Fruit fly (Drosophila melanogaster) Kc167 (cell line): Measurements from ENCODE around the gene hgo.

Experiments used
- Myc ChIP-seq: fragments of >200 bp; optimal IDR thresholded peaks from 2 replicates; lab custom pipeline; 2017; ENCODE audit warnings: missing external identifiers
- Sin3A ChIP-seq: fragments of >200 bp; optimal IDR thresholded peaks from 2 replicates; lab custom pipeline; 2018; ENCODE audit warnings: missing external identifiers
- h ChIP-seq: fragments of >200 bp; optimal IDR thresholded peaks from 3 replicates; lab custom pipeline; 2018; ENCODE audit warnings: missing external identifiers
- insv ChIP-seq: fragments of >200 bp; optimal IDR thresholded peaks from 3 replicates; lab custom pipeline; 2018; ENCODE audit warnings: missing external identifiers
- psq ChIP-seq: fragments of >200 bp; optimal IDR thresholded peaks from 2 replicates; lab custom pipeline; 2017; ENCODE audit warnings: missing external identifiers
- ttk ChIP-seq: sonication (Bioruptor generic); optimal IDR thresholded peaks from 2 replicates; lab custom pipeline; 2017; ENCODE audit warnings: missing external identifiers

The hgo gene

DNA sequence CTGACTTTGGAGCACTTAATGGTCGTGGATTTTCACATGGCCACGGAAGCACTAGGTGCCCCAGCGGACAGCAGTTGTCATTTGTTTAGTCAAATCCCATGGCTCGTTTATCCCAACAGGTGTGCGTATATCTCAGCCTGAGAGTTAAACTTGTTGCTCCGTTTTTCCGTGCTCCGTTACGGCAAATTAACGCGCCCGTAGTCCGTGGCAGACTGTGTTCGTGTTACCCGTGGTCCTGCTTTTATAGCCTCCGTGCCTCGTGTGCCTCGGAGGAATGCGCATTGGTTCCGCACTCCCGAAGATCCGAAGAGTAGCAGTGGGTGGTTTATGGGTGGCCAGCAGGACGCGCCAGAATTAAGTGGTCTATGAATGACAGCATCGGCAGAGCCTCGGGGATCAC is 12.8 kb downstream of the hgo start, which contains the start of gene Gyc32E:
TSS of gene Gyc32E (minus strand) at position 133 of the 400 bp plus-strand sequence.
- no peak for TF ChIP-seq h (lab: Kevin White, UChicago)
- TF ChIP-seq psq (lab: Kevin White, UChicago): no peak
- no peak for TF ChIP-seq Sin3A (lab: Kevin White, UChicago)
- no peak for TF ChIP-seq ttk
- TF ChIP-seq Myc (lab: Kevin White, UChicago): no peak
- no peak for TF ChIP-seq insv (lab: Kevin White, UChicago)

- TF ChIP-seq psq (lab: Kevin White, UChicago): no peak
- TF ChIP-seq h (lab: Kevin White, UChicago): no peak
These were observed 19.2 kb downstream of the hgo start, which contains the start of gene CG6287 for dm6 chr2L:11155166-11155958. TSS of gene CG6287 (minus strand) at chr2L:11155721.

DNA sequence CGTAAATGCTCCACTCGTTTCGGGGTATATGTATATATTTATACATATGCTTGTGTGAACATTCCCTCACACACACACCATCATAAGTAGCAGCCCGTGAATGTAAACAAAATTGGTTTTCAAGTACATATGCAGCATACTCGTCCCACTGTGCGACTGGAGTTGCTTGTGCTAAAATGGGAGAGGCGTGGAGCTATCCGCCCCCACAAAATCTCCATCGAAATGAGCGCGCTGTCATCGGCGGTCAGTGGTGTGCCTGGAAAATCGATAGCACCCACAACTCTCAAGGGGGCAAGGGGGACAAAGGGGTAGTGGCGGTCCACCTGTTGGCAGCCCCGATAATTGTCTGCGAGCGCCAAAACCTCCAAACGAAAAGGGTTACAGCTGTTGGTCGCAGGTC is 31.8 kb downstream of the hgo start:
- TF ChIP-seq Myc (lab: Kevin White, UChicago) (no peak), Sin3A (lab: Kevin White, UChicago) (no peak), insv (lab: Kevin White, UChicago) (no peak), h (lab: Kevin White, UChicago) (no peak), psq (lab: Kevin White, UChicago) (no peak), ttk (no peak)

dm6 chr2L:11168684-11169549 is 32.7 kb downstream of the hgo start:
- TF ChIP-seq insv (lab: Kevin White, UChicago) (no peak), Myc (lab: Kevin White, UChicago) (no peak), h (lab: Kevin White, UChicago) (no peak), Sin3A (lab: Kevin White, UChicago) (no peak), psq (lab: Kevin White, UChicago) (no peak), ttk (no peak)

DNA sequence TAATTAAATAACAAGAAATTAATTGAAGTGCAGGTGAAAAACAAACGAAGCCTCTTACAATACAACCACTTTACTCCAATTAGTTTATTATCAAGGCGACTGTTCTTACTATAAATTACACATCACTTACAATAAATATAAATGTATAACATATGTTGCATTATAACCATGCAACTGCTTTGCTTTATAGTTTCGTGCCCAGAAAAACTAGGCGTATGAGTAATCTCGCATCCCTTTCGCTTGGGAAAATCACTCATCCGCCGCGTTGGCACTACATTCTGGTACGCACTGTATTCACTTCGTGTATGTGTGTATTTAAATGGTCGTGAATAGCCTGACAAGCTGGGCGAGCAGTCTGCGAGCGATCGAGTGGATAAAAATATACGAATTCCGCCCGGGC is 33.7 kb downstream of the hgo start:
- no peak for TF ChIP-seq h (lab: Kevin White, UChicago)
- no peak for TF ChIP-seq psq (lab: Kevin White, UChicago)

dm6 chr2L:11170549-11170948 is 34.4 kb downstream of the hgo start:
- TF ChIP-seq psq (lab: Kevin White, UChicago): no peak
- no peak for TF ChIP-seq ttk
- no peak for TF ChIP-seq insv (lab: Kevin White, UChicago)
- TF ChIP-seq h (lab: Kevin White, UChicago): no peak

DNA sequence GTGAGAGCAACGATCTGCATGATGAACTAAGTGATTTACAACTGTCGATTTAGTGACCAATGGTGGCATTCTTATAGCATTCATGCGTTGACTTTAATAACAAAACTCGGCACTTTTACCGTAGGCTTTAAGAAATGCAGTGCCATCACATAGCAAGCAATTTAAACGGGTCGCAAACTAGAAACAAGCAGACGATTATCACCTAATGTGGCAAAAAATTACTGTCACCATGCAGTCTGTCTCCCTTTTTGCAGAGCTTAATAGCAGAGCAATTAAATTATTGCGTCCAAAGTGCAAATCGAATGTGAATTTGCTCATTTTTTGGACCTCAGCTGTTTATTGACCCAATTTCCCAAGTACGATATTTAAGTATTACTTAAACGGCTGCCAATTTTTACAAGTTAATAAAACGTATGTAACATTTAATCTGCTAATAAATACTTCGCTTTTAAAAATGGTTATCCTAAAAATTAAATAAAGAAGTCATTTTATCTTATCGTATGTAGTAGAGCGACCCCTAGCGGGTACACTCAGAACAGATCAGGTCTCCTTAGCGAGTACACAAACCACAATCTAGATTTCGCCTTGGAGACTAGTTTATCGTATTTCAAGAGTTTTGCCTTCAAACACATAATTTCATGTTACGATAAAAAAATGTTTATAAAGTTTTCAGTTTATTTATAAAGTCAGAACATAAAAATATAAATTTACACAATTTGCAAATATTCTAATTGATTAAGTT is 35.6 kb downstream of the hgo start, which contains the start of gene Vm32E:
TSS of gene Vm32E (minus strand) at position 51 of the 742 bp plus-strand sequence.
- TF ChIP-seq ttk (no peak), h (lab: Kevin White, UChicago) (no peak), Myc (lab: Kevin White, UChicago) (no peak), Sin3A (lab: Kevin White, UChicago) (no peak), insv (lab: Kevin White, UChicago) (no peak), psq (lab: Kevin White, UChicago) (no peak)

DNA sequence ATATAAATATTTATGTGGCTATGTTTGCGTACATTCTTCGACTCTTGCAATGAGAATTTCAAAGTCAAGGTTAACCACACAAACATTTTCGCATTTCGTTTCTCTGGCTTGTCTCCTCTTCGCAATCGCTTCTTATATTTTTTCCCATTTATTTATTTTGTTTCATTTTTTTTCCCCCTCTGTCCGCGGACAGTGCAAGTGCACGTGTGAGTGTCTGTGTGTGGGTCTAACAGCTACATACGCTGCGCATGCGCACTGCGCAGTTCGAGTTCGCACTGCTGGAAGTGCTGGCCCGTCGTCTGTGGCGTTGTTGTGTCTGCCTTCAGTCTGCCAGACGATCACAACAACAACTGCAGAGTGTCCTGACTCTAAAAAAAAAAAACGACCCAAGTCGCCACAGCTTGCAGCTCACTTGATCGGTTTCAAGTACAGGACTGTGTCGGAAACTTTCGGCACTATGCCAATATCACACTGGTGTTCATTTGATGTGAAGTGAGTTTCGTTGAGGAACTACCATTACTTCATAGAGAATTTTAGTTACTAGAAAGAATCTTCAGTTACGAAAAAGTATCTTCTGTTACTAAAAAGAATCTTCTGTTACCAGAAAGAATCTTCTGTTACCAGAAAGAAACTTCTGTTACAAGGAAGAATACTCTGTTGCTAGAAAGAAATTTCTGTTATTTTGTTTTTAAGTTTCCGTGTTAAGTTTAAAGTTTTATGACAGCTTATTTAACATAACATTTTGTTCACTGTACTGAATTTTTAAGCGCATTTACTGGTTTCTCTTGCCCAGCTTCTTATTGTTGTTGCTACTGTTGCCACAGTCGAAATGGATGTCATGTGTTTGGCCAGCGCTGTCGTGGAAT is 39.4 kb downstream of the hgo start:
- TF ChIP-seq Sin3A (lab: Kevin White, UChicago) (no peak), psq (lab: Kevin White, UChicago) (no peak), Myc (lab: Kevin White, UChicago) (no peak), insv (lab: Kevin White, UChicago) (no peak), ttk (no peak)

DNA sequence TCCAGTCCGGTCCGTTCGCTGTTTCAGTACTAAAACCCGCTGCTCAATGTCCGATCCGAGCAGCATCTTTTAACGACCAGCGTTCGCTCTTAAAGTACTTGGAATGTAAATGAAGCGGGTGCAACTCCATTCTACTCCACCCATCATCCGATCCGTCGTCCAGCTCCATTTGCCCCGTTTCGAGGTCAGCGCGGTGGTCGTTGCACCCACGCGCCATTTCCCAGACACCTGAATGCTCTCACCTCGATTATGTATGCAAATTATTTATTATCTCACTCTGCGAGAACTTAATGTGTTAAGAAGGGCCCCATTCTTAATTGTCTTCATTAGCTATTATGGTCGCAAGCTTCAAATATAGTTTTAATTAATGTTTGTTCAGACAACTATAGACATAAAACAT is 42.1 kb downstream of the hgo start:
- TF ChIP-seq Sin3A (lab: Kevin White, UChicago): no peak

- TF ChIP-seq h (lab: Kevin White, UChicago) (no peak), insv (lab: Kevin White, UChicago) (no peak), Myc (lab: Kevin White, UChicago) (no peak), Sin3A (lab: Kevin White, UChicago) (no peak), ttk (no peak)
These were observed 42.7 kb downstream of the hgo start, which contains the start of gene Boh2 for dm6 chr2L:11178826-11179391. TSS of gene Boh2 (plus strand) at chr2L:11179032.
